Worm (Caenorhabditis elegans): ENCODE measurements around the gene C02F12.5.
A peak's percentile ranks its signal among the peaks of the same experiment; 100 is the strongest.

- TF ChIP-seq flt-1 (GFP tag; IDR thresholded peaks at IDR 0.05): peak; percentile 70; the same call in 1 of the 2 replicates
- TF ChIP-seq klf-2 (GFP tag; conservative IDR thresholded peaks at IDR 0.05): no peak
- TF ChIP-seq ref-1 (GFP tag; conservative IDR thresholded peaks at IDR 0.05): no peak
- no peak for TF ChIP-seq T22C8.4 (GFP tag; IDR thresholded peaks at IDR 0.05)
- 0 out of 2 replicates have a peak, but pooled peaks have one; percentile 13 for TF ChIP-seq ztf-23 (GFP tag; IDR thresholded peaks at IDR 0.05)
These were observed 22.3 kb upstream of the C02F12.5 start for ce11 chrX:3694172-3694571.

All from whole organism, midembryonic.